Fruit fly (Drosophila melanogaster): Measurements from ENCODE around the gene ppk28.

The ppk28 gene

dm6 chrX:16854746-16855145 lies 48.9 kb downstream of the ppk28 start (continued):
- TF ChIP-seq btn (GFP tag; optimal IDR thresholded peaks at IDR 0.05), result no peak
- peak; percentile 21 for TF ChIP-seq tap (tag; optimal IDR thresholded peaks at IDR 0.05)
- TF ChIP-seq CG10147 (GFP tag; optimal IDR thresholded peaks at IDR 0.05), result peak; percentile 56
- TF ChIP-seq chif (GFP tag; optimal IDR thresholded peaks at IDR 0.05), result peak; percentile 13 to 44
- TF ChIP-seq CG8924 (tag; optimal IDR thresholded peaks at IDR 0.05), result peak; percentile 43
- no peak for TF ChIP-seq Sry-δ (GFP tag; optimal IDR thresholded peaks at IDR 0.05)
- no peak for TF ChIP-seq pros (GFP tag; optimal IDR thresholded peaks at IDR 0.05)
- peak; percentile 33 for TF ChIP-seq CG14710 (tag; optimal IDR thresholded peaks at IDR 0.05)

All from whole organism, embryonic.